Fruit fly (Drosophila melanogaster) whole organism, prepupa: ENCODE data around the gene Jupiter.

Source experiments
- Blimp-1 ChIP-seq: fragments of 200-800 bp; sonication (Bioruptor generic); optimal IDR thresholded peaks from 3 replicates; lab custom pipeline; 2017; ENCODE audit warnings: missing biosample characterization, missing genetic modification characterization, mild to moderate bottlenecking, moderate library complexity, missing genetic modification reagents
- CG10631 ChIP-seq: fragments of 200-800 bp; sonication (Bioruptor generic); optimal IDR thresholded peaks from 2 replicates; lab custom pipeline; 2016; ENCODE audit warnings: missing biosample characterization, missing genetic modification characterization
- CG10669 ChIP-seq: fragments of 200-800 bp; sonication (Bioruptor generic); optimal IDR thresholded peaks from 3 replicates; lab custom pipeline; 2018; ENCODE audit warnings: missing biosample characterization, mild to moderate bottlenecking, missing genetic modification characterization, moderate library complexity
- CG11902 ChIP-seq: fragments of 200-800 bp; sonication (Bioruptor generic); optimal IDR thresholded peaks from 3 replicates; lab custom pipeline; 2016; ENCODE audit warnings: missing biosample characterization, missing genetic modification characterization
- CG15336 ChIP-seq: fragments of 200-800 bp; sonication (Bioruptor generic); IDR thresholded peaks from 2 replicates; pipeline ENCODE4 v1.3.6; 2022; ENCODE audit warnings: missing biosample characterization, missing genetic modification characterization
- CG1621 ChIP-seq: fragments of 200-800 bp; sonication (Bioruptor generic); optimal IDR thresholded peaks from 3 replicates; lab custom pipeline; 2018; ENCODE audit warnings: missing biosample characterization, mild to moderate bottlenecking, missing genetic modification characterization
- CG31627 ChIP-seq: fragments of 200-800 bp; sonication (Bioruptor generic); optimal IDR thresholded peaks from 3 replicates; lab custom pipeline; 2016; ENCODE audit warnings: missing biosample characterization, missing genetic modification characterization
- CG32006 ChIP-seq: fragments of 200-800 bp; sonication (Bioruptor generic); optimal IDR thresholded peaks from 3 replicates; lab custom pipeline; 2017; ENCODE audit warnings: missing biosample characterization, mild to moderate bottlenecking, missing genetic modification characterization
- CG34406 ChIP-seq: fragments of 200-800 bp; sonication (Bioruptor generic); optimal IDR thresholded peaks from 3 replicates; lab custom pipeline; 2016; ENCODE audit warnings: missing biosample characterization, missing genetic modification characterization
- CG3919 ChIP-seq: fragments of 200-800 bp; sonication (Bioruptor generic); optimal IDR thresholded peaks from 3 replicates; lab custom pipeline; 2016; ENCODE audit warnings: missing biosample characterization, missing genetic modification characterization
- CG4318 ChIP-seq: fragments of 200-800 bp; sonication (Bioruptor generic); optimal IDR thresholded peaks from 3 replicates; lab custom pipeline; 2017; ENCODE audit warnings: missing biosample characterization, mild to moderate bottlenecking, missing genetic modification characterization
- CG6163 ChIP-seq: fragments of 200-800 bp; sonication (Bioruptor generic); IDR thresholded peaks from 3 replicates; pipeline ENCODE4 v1.3.6; 2022; ENCODE audit warnings: missing biosample characterization, missing genetic modification characterization
- CG6276 ChIP-seq: fragments of 200-800 bp; sonication (Bioruptor generic); optimal IDR thresholded peaks from 2 replicates; lab custom pipeline; 2017; ENCODE audit warnings: missing biosample characterization, mild to moderate bottlenecking, missing genetic modification characterization
- CG6808 ChIP-seq: fragments of 200-800 bp; sonication (Bioruptor generic); optimal IDR thresholded peaks from 3 replicates; lab custom pipeline; 2017; ENCODE audit warnings: missing biosample characterization, missing genetic modification characterization, mild to moderate bottlenecking, moderate library complexity, missing genetic modification reagents
- CG6854 ChIP-seq: fragments of 200-800 bp; sonication (Bioruptor generic); optimal IDR thresholded peaks from 2 replicates; lab custom pipeline; 2017; ENCODE audit warnings: missing biosample characterization, mild to moderate bottlenecking, missing genetic modification characterization
- CG7368 ChIP-seq: fragments of 200-800 bp; sonication (Bioruptor generic); optimal IDR thresholded peaks from 3 replicates; lab custom pipeline; 2016; ENCODE audit warnings: missing biosample characterization, missing genetic modification characterization
- CG8119 ChIP-seq: fragments of 200-800 bp; sonication (Bioruptor generic); IDR thresholded peaks from 3 replicates; pipeline ENCODE4 v1.3.6; 2022; ENCODE audit warnings: missing biosample characterization, missing genetic modification characterization
- CG8319 ChIP-seq: fragments of 200-800 bp; sonication (Bioruptor generic); optimal IDR thresholded peaks from 3 replicates; lab custom pipeline; 2016; ENCODE audit warnings: missing biosample characterization, missing genetic modification characterization
- CG8632 ChIP-seq: fragments of 200-800 bp; sonication (Bioruptor generic); optimal IDR thresholded peaks from 3 replicates; lab custom pipeline; 2016; ENCODE audit warnings: missing biosample characterization, missing genetic modification characterization
- CG9139 ChIP-seq: fragments of 200-800 bp; sonication (Bioruptor generic); optimal IDR thresholded peaks from 3 replicates; lab custom pipeline; 2017; ENCODE audit warnings: missing biosample characterization, mild to moderate bottlenecking, missing genetic modification characterization
- Eip75B ChIP-seq: fragments of 200-800 bp; sonication (Bioruptor generic); optimal IDR thresholded peaks from 3 replicates; lab custom pipeline; 2016; ENCODE audit warnings: missing biosample characterization, missing genetic modification characterization
- Eip78C ChIP-seq: fragments of 200-800 bp; sonication (Bioruptor generic); peaks from one replicate; lab custom pipeline; 2016; ENCODE audit warnings: missing biosample characterization, missing genetic modification characterization
- Eip93F ChIP-seq: fragments of 200-800 bp; sonication (Bioruptor generic); optimal IDR thresholded peaks from 2 replicates; lab custom pipeline; 2016; ENCODE audit warnings: missing biosample characterization, mild to moderate bottlenecking, missing genetic modification characterization
- Ets96B ChIP-seq: fragments of 200-800 bp; optimal IDR thresholded peaks from 2 replicates; lab custom pipeline; 2019; ENCODE audit warnings: missing biosample characterization, mild to moderate bottlenecking, missing genetic modification characterization, moderate library complexity
- Gug ChIP-seq: fragments of 200-800 bp; sonication (Bioruptor generic); IDR thresholded peaks from 2 replicates; pipeline ENCODE4 v1.3.6; 2022; ENCODE audit warnings: missing biosample characterization, missing genetic modification characterization
- Hr38 ChIP-seq: sonication (Bioruptor generic); optimal IDR thresholded peaks from 2 replicates; lab custom pipeline; 2016; ENCODE audit warnings: missing biosample characterization, missing genetic modification characterization
- Hr39 ChIP-seq: fragments of 200-800 bp; sonication (Bioruptor generic); optimal IDR thresholded peaks from 2 replicates; lab custom pipeline; 2016; ENCODE audit warnings: missing biosample characterization, missing genetic modification characterization
- Hr4 ChIP-seq: fragments of 200-800 bp; sonication (Bioruptor generic); optimal IDR thresholded peaks from 3 replicates; lab custom pipeline; 2016; ENCODE audit warnings: missing biosample characterization, missing genetic modification characterization
- OdsH ChIP-seq: fragments of 200-800 bp; sonication (Bioruptor generic); optimal IDR thresholded peaks from 3 replicates; lab custom pipeline; 2016; ENCODE audit warnings: missing biosample characterization, missing genetic modification characterization
- Smox ChIP-seq: fragments of 200-800 bp; sonication (Bioruptor generic); optimal IDR thresholded peaks from 3 replicates; lab custom pipeline; 2016; ENCODE audit warnings: missing biosample characterization, missing genetic modification characterization
- Sox14 ChIP-seq: fragments of 200-800 bp; sonication (Bioruptor generic); optimal IDR thresholded peaks from 3 replicates; lab custom pipeline; 2016; ENCODE audit warnings: missing biosample characterization, missing genetic modification characterization
- Sox15 ChIP-seq: fragments of 200-800 bp; sonication (Bioruptor generic); optimal IDR thresholded peaks from 3 replicates; lab custom pipeline; 2016; ENCODE audit warnings: missing biosample characterization, missing genetic modification characterization
- acj6 ChIP-seq: fragments of 200-800 bp; sonication (Bioruptor generic); optimal IDR thresholded peaks from 3 replicates; lab custom pipeline; 2016; ENCODE audit warnings: missing biosample characterization, missing genetic modification characterization
- cyc ChIP-seq: fragments of 200-800 bp; sonication (Bioruptor generic); optimal IDR thresholded peaks from 3 replicates; lab custom pipeline; 2016; ENCODE audit warnings: missing biosample characterization, missing genetic modification characterization
- dac ChIP-seq: fragments of 200-800 bp; sonication (Bioruptor generic); optimal IDR thresholded peaks from 2 replicates; lab custom pipeline; 2017; ENCODE audit warnings: missing biosample characterization, mild to moderate bottlenecking, missing genetic modification characterization
- dsx ChIP-seq: fragments of 200-800 bp; optimal IDR thresholded peaks from 3 replicates; lab custom pipeline; 2019; ENCODE audit warnings: missing biosample characterization, mild to moderate bottlenecking, missing genetic modification characterization, moderate library complexity; ENCODE audit not compliant: poor library complexity, severe bottlenecking
- eg ChIP-seq: fragments of 200-800 bp; sonication (Bioruptor generic); IDR thresholded peaks from 3 replicates; pipeline ENCODE4 v1.3.6; 2022; ENCODE audit warnings: missing biosample characterization, missing genetic modification characterization
- esn ChIP-seq: fragments of 200-800 bp; sonication (Bioruptor generic); optimal IDR thresholded peaks from 2 replicates; lab custom pipeline; 2016; ENCODE audit warnings: missing biosample characterization, mild to moderate bottlenecking, missing genetic modification characterization, moderate library complexity
- fkh ChIP-seq: fragments of 200-800 bp; sonication (Bioruptor generic); optimal IDR thresholded peaks from 3 replicates; lab custom pipeline; 2017; ENCODE audit warnings: missing biosample characterization, mild to moderate bottlenecking, missing genetic modification characterization, moderate library complexity
- lz ChIP-seq: fragments of 200-800 bp; sonication (Bioruptor generic); optimal IDR thresholded peaks from 3 replicates; lab custom pipeline; 2016; ENCODE audit warnings: missing biosample characterization, missing genetic modification characterization
- net ChIP-seq: fragments of 200-800 bp; sonication (Bioruptor generic); optimal IDR thresholded peaks from 3 replicates; lab custom pipeline; 2016; ENCODE audit warnings: missing biosample characterization, missing genetic modification characterization
- pdm3 ChIP-seq: fragments of 200-800 bp; sonication (Bioruptor generic); optimal IDR thresholded peaks from 3 replicates; lab custom pipeline; 2016; ENCODE audit warnings: missing biosample characterization, missing genetic modification characterization
- spab ChIP-seq: fragments of 200-800 bp; sonication (Bioruptor generic); optimal IDR thresholded peaks from 2 replicates; lab custom pipeline; 2017; ENCODE audit warnings: missing biosample characterization, mild to moderate bottlenecking, missing genetic modification characterization, missing genetic modification reagents
- ss ChIP-seq, 2 experiments: fragments of 200-800 bp; sonication (Bioruptor generic); optimal IDR thresholded peaks; 2 replicates in 1 of 2; 3 replicates in 1 of 2; lab custom pipeline; 2017 to 2018; ENCODE audit warnings: mild to moderate bottlenecking in 2 of 2, missing biosample characterization in 2 of 2, missing genetic modification characterization in 2 of 2, moderate library complexity in 1 of 2
- svp ChIP-seq: fragments of 200-800 bp; sonication (Bioruptor generic); peaks from one replicate; lab custom pipeline; 2016; ENCODE audit warnings: missing biosample characterization, missing genetic modification characterization
- topi ChIP-seq: fragments of 200-800 bp; sonication (Bioruptor generic); optimal IDR thresholded peaks from 3 replicates; lab custom pipeline; 2016; ENCODE audit warnings: missing biosample characterization, missing genetic modification characterization
- vri ChIP-seq: fragments of 200-800 bp; sonication (Bioruptor generic); optimal IDR thresholded peaks from 3 replicates; lab custom pipeline; 2016; ENCODE audit warnings: missing biosample characterization, mild to moderate bottlenecking, missing genetic modification characterization

The Jupiter gene

DNA sequence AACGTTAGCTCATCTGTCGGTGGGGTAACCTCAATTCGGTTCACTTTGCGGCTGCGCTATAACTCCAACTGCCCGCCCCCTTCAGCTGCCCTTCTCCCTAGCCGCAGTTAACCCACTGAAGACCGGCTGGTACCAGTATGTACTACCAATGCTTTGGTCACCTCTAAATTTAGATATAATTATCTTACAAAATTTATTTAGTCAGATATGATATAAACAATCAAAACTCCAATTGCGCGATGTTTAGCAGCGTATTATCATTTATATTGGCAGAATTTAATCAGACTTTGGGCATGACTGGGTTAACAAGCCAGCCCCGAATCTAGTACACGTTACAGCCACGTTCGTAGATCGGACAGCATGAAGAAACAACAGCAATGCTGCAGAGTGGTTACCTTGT is 42.0 kb upstream of the Jupiter start (continued):
- peak; percentile 66; the same call in 2 of the 3 replicates for TF ChIP-seq CG8119 (GFP tag; lab: Robert Waterston, UW)
- TF ChIP-seq acj6 (GFP tag; lab: Kevin White, UChicago) = peak; percentile 39
- no peak for TF ChIP-seq Eip93F (GFP tag; lab: Kevin White, UChicago)
- peak; percentile 37 for TF ChIP-seq Sox14
- TF ChIP-seq CG8319 = no peak
- TF ChIP-seq CG10631 (GFP tag; lab: Kevin White, UChicago) = peak; percentile 43
- TF ChIP-seq CG6808 (GFP tag; lab: Kevin White, UChicago) = peak; percentile 55
- no peak for TF ChIP-seq esn (GFP tag; lab: Kevin White, UChicago)
- TF ChIP-seq CG6854 (GFP tag; lab: Kevin White, UChicago) = no peak
- peak; percentile 48 for TF ChIP-seq net (GFP tag; lab: Kevin White, UChicago)
- peak; percentile 60 for TF ChIP-seq Hr4 (GFP tag; lab: Kevin White, UChicago)
- TF ChIP-seq CG32006 = peak; percentile 64
- TF ChIP-seq Hr38 (GFP tag; lab: Kevin White, UChicago) = no peak
- peak; percentile 24 for TF ChIP-seq CG34406 (GFP tag; lab: Kevin White, UChicago)
- peak; percentile 11 for TF ChIP-seq CG31627 (GFP tag; lab: Kevin White, UChicago)
- TF ChIP-seq Smox (GFP tag; lab: Kevin White, UChicago) = no peak
- TF ChIP-seq pdm3 (GFP tag; lab: Kevin White, UChicago) = peak; percentile 59
- TF ChIP-seq OdsH (GFP tag; lab: Kevin White, UChicago) = peak; percentile 43
- peak; percentile 53 for TF ChIP-seq CG6276 (GFP tag; lab: Kevin White, UChicago)
- TF ChIP-seq spab = peak; percentile 41
- TF ChIP-seq CG8632 (GFP tag; lab: Kevin White, UChicago) = peak; percentile 10
- TF ChIP-seq CG7368 (GFP tag; lab: Kevin White, UChicago) = no peak
- TF ChIP-seq svp (GFP tag; lab: Kevin White, UChicago) = peak; percentile 70
- TF ChIP-seq CG11902 (GFP tag; lab: Kevin White, UChicago) = peak; percentile 0
- peak; percentile 11 for TF ChIP-seq Sox15 (GFP tag; lab: Kevin White, UChicago)
- TF ChIP-seq CG4318 (GFP tag; lab: Kevin White, UChicago) = peak; percentile 34
- TF ChIP-seq CG6163 (GFP tag; lab: Robert Waterston, UW) = peak; percentile 64; the same call in 2 of the 3 replicates
- TF ChIP-seq CG9139 (GFP tag; lab: Kevin White, UChicago) = no peak
- no peak for TF ChIP-seq Blimp-1

DNA sequence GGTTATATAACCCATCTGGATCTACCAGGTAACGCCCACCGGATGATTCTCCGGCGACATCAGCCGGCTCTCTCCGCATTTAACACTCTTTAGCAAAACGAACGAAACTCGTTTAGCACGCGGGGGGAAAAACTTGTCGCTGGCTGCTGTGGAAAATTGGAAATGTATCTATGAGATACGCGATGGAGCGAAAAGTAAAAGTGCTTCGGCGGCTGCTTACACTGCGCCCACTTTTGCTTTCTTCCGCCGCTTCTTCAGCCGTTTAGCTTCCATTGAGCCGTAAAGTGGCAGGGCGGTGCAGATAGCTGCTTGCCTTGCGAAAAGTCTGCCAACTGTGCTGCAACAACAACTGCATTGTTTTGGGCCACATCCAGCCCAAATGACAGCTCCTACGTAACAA is 41.5 kb upstream of the Jupiter start:
- TF ChIP-seq ss (GFP tag; optimal IDR thresholded peaks at IDR 0.05; lab: Kevin White, UChicago) (no peak), Eip93F (GFP tag; lab: Kevin White, UChicago) (no peak), CG6276 (GFP tag; lab: Kevin White, UChicago) (peak; percentile 14), CG7368 (GFP tag; lab: Kevin White, UChicago) (no peak), Sox14 (no peak), CG10631 (GFP tag; lab: Kevin White, UChicago) (no peak), eg (GFP tag; lab: Robert Waterston, UW) (peak; percentile 8; the same call in 1 of the 3 replicates), CG15336 (GFP tag; lab: Robert Waterston, UW) (peak; percentile 30; the same call in 1 of the 2 replicates)
- TF ChIP-seq, all 60 proteins: peak for 3

DNA sequence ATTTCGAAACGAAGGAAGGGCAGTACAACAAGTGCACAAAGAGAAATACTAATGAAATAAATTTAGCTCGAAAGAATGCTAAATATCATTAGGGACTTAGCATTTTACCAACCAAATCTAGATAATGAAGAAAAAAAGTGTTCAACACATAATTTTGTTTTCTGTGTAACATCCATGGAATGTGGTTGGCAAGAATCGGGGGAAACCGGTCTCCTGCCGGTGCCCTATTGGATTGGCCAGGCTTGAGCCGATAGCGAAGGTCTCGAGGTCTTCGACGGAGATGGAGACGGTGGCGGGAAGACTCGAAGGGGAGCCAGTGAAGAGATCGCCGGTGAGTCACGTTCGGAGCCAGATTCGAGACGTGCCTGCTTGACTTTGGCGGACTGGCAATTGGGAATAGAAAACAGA is 38.1 kb upstream of the Jupiter start:
- peak; percentile 90 for TF ChIP-seq dsx (GFP tag; lab: Kevin White, UChicago)
- TF ChIP-seq CG3919 (GFP tag; lab: Kevin White, UChicago) = peak; percentile 91
- peak; percentile 86 for TF ChIP-seq Ets96B
- TF ChIP-seq Gug (GFP tag; lab: Robert Waterston, UW) = peak; percentile 57
- TF ChIP-seq CG7368 (GFP tag; lab: Kevin White, UChicago) = peak; percentile 86
- TF ChIP-seq cyc = peak; percentile 88
- peak; percentile 90 for TF ChIP-seq vri (GFP tag; lab: Kevin White, UChicago)
- peak; percentile 90 for TF ChIP-seq Sox14
- peak; percentile 73 for TF ChIP-seq CG1621 (tag; lab: Kevin White, UChicago)
- TF ChIP-seq topi (GFP tag; lab: Kevin White, UChicago) = peak; percentile 89
- TF ChIP-seq lz (GFP tag; lab: Kevin White, UChicago) = peak; percentile 84
- peak; percentile 91 for TF ChIP-seq Eip75B
- peak; percentile 83 for TF ChIP-seq CG34406 (GFP tag; lab: Kevin White, UChicago)
- peak; percentile 88 for TF ChIP-seq CG10669
- peak; percentile 98 for TF ChIP-seq Eip78C (GFP tag; lab: Kevin White, UChicago)
- no peak for TF ChIP-seq fkh (GFP tag; lab: Kevin White, UChicago)
- TF ChIP-seq CG15336 (GFP tag; lab: Robert Waterston, UW) = peak; percentile 75
- peak; percentile 69 for TF ChIP-seq CG6854 (GFP tag; lab: Kevin White, UChicago)
- TF ChIP-seq Hr39 (GFP tag; lab: Kevin White, UChicago) = peak; percentile 85
- peak; percentile 88 for TF ChIP-seq acj6 (GFP tag; lab: Kevin White, UChicago)
- peak; percentile 69 for TF ChIP-seq CG32006
- peak; percentile 64 for TF ChIP-seq CG11902 (GFP tag; lab: Kevin White, UChicago)
- TF ChIP-seq Blimp-1 = peak; percentile 48
- peak; percentile 16 for TF ChIP-seq dac (GFP tag; lab: Kevin White, UChicago)
